Worm (Caenorhabditis elegans): ENCODE results near the gene str-89.

The str-89 gene

DNA sequence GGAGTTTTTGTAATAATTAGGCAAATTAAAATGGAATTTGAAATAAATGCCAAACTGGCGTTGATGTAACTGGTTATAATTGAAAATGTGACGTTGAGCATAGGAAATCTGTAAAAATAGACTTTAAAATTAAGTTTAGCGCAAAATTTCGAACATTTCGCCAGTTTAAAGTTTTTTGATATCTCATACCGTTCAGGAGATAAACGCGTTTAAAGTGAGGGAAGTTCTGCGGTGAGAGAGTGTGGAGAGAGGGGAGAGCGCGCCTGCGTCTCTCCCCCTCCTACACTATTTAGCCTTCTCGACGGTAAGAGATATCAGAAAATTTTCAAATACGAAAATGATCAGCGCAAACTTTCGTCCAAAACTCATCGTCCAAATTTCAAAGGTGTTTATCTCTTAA, 7.9 kb downstream of the str-89 start, which contains the start of gene str-92:
Gene str-92, minus strand, starts transcription at position 101 of the 400 bp plus-strand sequence.
- TF ChIP-seq him-1 (tag; optimal IDR thresholded peaks at IDR 0.05) (no peak), W03F9.2 (tag; optimal IDR thresholded peaks at IDR 0.05) (no peak), dao-5 (tag; optimal IDR thresholded peaks at IDR 0.05) (no peak)

DNA sequence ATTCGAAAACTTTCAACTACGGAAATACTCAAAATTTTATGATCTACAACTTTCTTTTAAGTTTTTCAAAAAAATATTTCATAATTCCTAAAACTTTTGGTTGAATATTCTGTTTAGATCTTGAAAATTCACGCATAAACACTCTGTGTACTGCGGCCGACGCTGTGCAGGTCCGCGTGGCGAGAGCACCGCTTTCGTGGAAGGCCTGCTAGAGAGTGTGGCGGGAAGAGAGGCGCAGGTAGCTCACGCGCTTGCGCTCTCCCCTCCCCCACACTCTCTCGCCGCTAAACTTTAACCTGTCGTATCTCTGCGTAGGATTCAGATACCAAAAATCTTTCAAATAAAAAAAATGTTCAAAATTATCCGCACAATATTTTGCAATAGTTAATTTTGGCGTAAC, 14.7 kb downstream of the str-89 start:
- no peak for TF ChIP-seq W03F9.2 (tag; optimal IDR thresholded peaks at IDR 0.05)

DNA sequence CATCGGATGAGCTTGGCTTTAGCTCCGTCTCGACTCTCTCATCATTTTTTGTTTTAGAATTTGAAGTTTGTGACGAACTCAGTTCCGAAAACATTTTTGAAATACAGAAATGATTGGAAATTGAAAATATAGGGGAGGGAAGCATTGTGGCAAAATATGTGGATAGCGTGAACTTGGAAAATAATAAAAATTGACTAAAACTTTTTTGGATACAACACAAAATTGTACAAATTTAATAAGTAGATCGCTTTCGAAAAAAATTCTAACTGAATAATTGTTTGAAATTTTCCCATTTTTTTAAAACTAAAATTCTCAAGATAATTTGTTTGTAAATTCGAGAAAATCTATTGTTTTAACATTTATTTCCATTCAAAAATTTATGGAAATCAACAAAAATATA, 15.1 kb downstream of the str-89 start, which contains the start of gene F59A1.15:
Gene F59A1.15, minus strand, starts transcription at position 101 of the 400 bp plus-strand sequence.
- no peak for TF ChIP-seq him-1 (tag; optimal IDR thresholded peaks at IDR 0.05)
- no peak for TF ChIP-seq W03F9.2 (tag; optimal IDR thresholded peaks at IDR 0.05)
- TF ChIP-seq dao-5 (tag; optimal IDR thresholded peaks at IDR 0.05): no peak

DNA sequence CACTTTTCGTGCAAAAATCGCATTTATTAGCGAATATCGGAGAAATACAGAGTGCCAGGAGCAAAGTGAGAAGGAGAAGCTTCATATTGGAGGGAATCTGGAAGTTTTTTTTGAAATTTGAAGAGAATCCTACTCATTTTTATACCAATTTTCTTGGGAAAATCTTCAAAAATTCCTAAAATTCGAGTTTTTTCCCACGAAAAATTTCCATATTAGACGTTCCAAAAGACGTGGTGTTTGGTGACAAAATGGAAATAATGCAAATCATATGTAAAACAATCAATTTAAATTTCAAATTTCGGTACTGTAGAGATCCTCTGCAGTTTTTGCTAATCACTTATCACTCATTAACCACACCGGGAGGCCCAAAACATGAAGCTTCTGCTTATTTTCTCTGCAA, 16.2 kb downstream of the str-89 start, which contains the start of the genes F59A1.16 and F59A1.6:
Gene F59A1.16, minus strand, starts transcription at position 101 of the 400 bp plus-strand sequence.
Gene F59A1.6, plus strand, starts transcription at position 285 of the 400 bp plus-strand sequence.
- TF ChIP-seq W03F9.2 (tag; optimal IDR thresholded peaks at IDR 0.05) (no peak), dao-5 (tag; optimal IDR thresholded peaks at IDR 0.05) (no peak), him-1 (tag; optimal IDR thresholded peaks at IDR 0.05) (no peak)

DNA sequence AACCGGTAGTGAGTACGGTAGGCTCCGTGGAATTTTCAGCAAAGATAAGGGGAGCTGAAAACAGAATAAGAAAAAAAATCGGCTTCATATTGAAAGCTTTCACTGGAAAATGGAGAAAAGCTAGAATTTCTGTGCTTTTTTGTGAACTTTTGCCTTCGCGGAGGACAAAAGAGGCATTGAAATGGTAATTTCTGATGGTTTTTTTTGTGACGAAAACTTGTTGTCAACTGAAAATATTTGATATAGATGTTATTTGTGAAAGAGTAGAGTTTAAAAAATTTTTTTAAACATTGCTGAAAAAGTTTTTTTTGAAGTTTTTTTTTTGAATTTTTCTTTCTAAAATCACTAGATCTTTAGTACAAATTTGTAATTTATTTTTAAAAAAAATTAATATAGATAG, 18.2 kb downstream of the str-89 start, which contains the start of gene F59A1.18:
Gene F59A1.18, minus strand, starts transcription at position 101 of the 400 bp plus-strand sequence.
- TF ChIP-seq dao-5 (tag; optimal IDR thresholded peaks at IDR 0.05): no peak
- TF ChIP-seq him-1 (tag; optimal IDR thresholded peaks at IDR 0.05): no peak
- no peak for TF ChIP-seq W03F9.2 (tag; optimal IDR thresholded peaks at IDR 0.05)

DNA sequence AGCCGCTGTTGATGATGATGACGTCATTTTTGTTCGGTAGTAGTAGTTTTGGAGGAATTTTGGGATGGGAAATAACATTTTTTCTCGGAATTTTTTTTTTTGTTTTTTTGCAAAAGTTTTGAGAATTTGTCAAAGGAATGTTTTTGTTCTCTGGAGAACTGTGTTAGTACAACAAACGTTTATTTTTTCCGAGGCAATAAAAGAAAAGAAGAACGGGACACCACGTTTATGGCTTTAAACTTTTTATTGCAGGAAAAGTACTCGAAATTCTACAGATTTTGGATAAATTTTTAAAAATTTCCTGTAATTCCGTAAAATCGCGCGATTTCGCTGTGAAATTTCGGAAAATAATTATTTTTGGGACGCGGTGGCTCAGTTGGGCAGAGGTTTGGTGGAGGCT, 22.3 kb downstream of the str-89 start, which contains the start of gene F59A1.13:
Gene F59A1.13, minus strand, starts transcription at position 101 of the 400 bp plus-strand sequence.
- TF ChIP-seq W03F9.2 (tag; optimal IDR thresholded peaks at IDR 0.05) (no peak), him-1 (tag; optimal IDR thresholded peaks at IDR 0.05) (no peak), dao-5 (tag; optimal IDR thresholded peaks at IDR 0.05) (no peak)

DNA sequence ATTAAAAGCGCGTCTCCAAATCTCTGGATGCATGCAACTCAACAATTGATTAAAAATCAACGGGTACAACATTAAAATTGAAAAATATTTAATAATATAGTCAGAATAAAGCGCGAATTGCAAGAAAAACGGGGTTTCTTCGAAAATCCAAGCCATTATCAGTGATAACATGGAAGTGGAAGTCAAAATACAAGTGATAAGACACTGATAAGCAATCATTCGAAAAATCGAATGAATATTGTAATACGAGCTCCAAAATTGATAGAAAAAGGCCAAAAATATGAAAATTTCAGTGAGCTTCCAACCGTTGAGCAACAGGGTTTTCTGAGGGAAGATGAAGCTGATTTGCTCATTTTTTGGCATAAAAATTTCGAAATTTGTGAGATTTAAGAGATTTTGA, 25.6 kb downstream of the str-89 start:
- TF ChIP-seq W03F9.2 (tag; optimal IDR thresholded peaks at IDR 0.05) (no peak), dao-5 (tag; optimal IDR thresholded peaks at IDR 0.05) (no peak), him-1 (tag; optimal IDR thresholded peaks at IDR 0.05) (no peak)

DNA sequence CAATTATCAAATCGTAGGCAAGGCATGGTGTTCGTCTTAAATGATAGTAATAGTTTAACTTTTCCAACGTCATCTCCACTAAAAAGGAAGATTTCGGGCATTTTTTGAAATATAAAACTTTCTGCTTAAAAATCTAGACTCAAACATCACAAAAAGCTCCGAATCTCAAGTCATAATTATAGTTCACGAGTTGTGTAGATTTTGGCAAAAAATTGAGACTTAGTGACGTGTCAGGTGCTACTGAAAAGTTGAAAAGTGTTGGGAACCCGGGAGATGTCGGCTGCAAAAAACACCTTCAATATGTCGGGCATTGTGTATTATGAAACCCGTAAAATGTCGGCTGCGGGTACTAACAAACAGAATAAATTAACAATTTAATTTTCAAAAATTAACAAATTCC, 27.2 kb downstream of the str-89 start, which contains the start of gene Y26G10.1:
Gene Y26G10.1, minus strand, starts transcription at position 101 of the 400 bp plus-strand sequence.
- TF ChIP-seq him-1 (tag; optimal IDR thresholded peaks at IDR 0.05) (no peak), dao-5 (tag; optimal IDR thresholded peaks at IDR 0.05) (no peak)

DNA sequence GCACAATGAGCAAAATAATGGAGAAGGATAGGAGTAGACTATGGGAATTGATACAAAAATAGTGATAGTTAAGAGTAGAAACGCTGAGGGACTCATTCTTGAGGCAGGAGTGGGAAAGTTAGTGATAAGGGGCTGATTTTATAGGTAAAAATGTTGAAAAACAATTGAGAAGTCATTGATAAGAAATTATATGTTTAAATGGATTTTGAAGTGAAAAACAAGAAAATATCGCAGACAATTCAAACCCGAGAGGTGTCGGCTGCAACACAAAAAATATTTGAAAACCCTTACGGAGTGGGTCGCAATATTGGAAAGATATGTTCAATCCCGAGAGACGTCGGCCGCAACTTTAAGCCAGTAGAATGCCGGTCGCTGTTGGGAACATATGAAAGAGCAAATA, 28.1 kb downstream of the str-89 start, which contains the start of gene spp-29:
Gene spp-29, minus strand, starts transcription at position 101 of the 400 bp plus-strand sequence.
- TF ChIP-seq him-1 (tag; optimal IDR thresholded peaks at IDR 0.05) (no peak), W03F9.2 (tag; optimal IDR thresholded peaks at IDR 0.05) (no peak), dao-5 (tag; optimal IDR thresholded peaks at IDR 0.05) (no peak)

DNA sequence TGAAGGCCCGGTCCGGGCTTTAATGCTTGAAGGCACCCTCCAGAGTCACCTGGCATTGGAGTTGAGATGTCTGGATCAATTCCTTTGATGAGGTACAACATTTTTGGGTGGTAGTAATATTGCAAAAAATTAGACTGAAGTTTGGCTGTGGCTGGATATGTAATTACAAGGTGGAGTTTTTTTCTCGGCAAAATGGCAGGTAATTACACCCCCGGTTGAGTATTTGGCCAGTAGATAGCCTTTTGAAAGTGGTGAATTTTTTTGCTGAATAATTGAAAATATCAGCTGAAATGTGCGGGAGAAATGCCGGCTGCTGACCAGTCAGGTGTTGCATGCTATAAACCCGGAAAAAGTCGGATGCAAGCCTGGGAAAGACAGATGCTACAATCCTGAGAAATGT, 30.5 kb downstream of the str-89 start, which contains the start of gene Y26G10.4:
Gene Y26G10.4, minus strand, starts transcription at position 101 of the 400 bp plus-strand sequence.
- no peak for TF ChIP-seq him-1 (tag; optimal IDR thresholded peaks at IDR 0.05)
- no peak for TF ChIP-seq W03F9.2 (tag; optimal IDR thresholded peaks at IDR 0.05)
- TF ChIP-seq dao-5 (tag; optimal IDR thresholded peaks at IDR 0.05): no peak

DNA sequence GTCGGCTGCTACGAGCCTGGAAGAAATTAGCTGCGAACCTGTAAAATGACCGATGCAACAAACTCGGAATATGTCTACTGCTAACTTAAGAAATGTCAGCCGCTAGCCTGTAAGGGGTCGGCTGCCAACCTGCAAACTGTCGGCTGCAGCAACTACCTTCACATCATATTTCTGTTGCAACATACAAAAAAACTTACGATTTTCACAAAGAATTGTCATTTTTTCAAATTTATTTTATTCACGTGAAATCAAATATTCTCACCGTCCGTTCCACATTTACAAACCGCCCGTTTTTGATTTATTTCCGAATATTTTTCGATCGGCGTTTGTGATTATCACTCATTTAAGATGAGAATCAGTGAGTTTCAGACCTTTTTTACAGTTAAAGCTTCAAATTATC, 31.0 kb downstream of the str-89 start, which contains the start of gene Y26G10.6:
Gene Y26G10.6, plus strand, starts transcription at position 301 of the 400 bp plus-strand sequence.
- TF ChIP-seq him-1 (tag; optimal IDR thresholded peaks at IDR 0.05) (no peak), W03F9.2 (tag; optimal IDR thresholded peaks at IDR 0.05) (no peak), dao-5 (tag; optimal IDR thresholded peaks at IDR 0.05) (no peak)

DNA sequence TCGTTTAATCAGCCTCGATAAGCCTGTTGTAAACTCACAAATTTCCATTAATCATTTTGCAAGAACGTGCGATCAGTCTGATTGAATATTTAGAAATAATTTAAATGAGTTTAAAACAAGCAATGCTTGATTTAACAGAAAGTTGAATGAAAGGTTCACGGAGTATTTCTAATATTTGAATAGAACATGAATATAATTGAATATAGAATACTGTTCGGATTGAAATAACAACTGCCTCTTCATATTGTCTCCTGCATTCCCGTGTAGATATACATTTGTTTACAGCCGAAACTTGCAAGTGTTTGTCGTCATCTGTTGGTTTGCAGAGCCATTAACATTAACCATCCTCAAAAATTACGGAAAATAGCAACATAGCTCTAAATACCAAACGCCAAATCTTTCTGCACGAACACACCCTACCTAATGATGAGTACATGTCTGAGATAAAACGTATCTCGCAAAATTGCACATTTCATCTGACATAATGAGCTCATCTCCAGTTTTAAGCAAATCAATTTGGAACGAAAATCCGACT, 32.2 kb downstream of the str-89 start, which contains the start of the genes Y26G10.5 and srh-32:
Gene Y26G10.5, minus strand, starts transcription at position 101 of the 535 bp plus-strand sequence.
Gene srh-32, plus strand, starts transcription at position 485 of the 535 bp plus-strand sequence.
- TF ChIP-seq him-1 (tag; optimal IDR thresholded peaks at IDR 0.05) (no peak), dao-5 (tag; optimal IDR thresholded peaks at IDR 0.05) (no peak), W03F9.2 (tag; optimal IDR thresholded peaks at IDR 0.05) (no peak)

DNA sequence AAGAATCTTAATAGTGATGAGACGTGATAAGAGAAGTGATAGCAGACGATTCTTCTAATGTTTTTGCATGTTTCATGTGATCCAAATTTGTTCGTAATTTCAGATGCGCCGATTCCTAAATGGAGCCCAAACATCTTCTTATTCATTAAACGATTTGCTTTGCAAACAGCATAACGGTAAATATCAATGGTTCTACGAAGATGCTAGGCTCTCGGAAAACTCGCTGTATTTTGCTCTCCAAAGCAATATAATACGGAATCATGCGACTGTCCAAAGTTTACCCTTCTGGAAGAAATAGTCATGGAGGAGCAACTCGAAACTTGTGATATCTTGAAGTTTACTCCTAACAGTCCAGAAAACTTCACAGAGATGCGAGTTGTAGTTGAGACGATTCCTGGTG, 37.2 kb downstream of the str-89 start, which contains the start of gene W06D12.6:
Gene W06D12.6, plus strand, starts transcription at position 301 of the 400 bp plus-strand sequence.
- TF ChIP-seq him-1 (tag; optimal IDR thresholded peaks at IDR 0.05) (no peak), dao-5 (tag; optimal IDR thresholded peaks at IDR 0.05) (no peak)

DNA sequence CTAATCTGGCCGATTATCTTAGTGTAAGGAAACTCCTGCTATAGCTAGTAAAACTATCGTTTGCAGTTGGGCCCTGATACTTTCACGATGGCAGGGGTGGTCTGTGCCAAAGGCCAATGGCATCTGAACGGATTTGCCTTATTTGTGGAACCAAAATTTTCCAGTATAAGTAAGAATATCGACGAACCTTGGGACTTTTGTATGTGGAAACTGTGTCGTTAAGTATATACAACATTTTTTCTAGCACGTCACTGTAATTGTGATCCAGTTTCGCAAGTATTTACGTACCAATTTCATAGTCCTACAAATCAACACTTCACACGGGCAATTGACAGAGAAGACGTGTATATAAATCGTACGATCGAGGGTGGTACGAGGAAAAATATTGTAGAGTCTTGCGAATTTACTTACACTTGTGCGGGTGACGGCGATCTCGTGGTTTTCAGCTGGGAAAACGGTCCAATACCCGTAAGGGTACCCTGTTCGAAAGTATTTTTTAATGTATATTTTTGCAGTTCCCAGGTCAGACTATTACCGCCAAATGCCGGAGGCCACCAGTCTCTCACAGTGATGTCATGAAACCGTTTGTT, 37.7 kb downstream of the str-89 start:
- TF ChIP-seq him-1 (tag; optimal IDR thresholded peaks at IDR 0.05) (no peak), dao-5 (tag; optimal IDR thresholded peaks at IDR 0.05) (no peak), W03F9.2 (tag; optimal IDR thresholded peaks at IDR 0.05) (no peak)
